Worm (Caenorhabditis elegans): ENCODE data around the gene K09C8.9.

DNA sequence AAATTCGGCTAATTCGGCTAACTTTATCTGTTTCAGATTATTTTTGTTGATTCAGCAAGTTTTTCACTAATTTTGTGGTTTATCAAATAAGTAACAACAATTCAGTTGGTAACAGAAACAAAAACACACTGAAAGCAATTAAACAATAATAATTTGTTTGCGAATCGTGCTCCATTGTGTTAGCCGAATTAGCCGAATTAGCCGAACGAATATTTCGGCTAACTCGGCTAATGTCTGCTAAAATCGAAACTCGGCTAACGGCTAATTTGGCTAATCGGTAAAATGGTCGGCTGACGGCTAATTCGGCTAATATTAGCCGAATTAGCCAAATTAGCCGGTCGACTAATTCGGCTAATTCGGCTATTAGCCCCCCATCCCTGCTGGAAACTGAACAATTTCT, 36.1 kb upstream of the K09C8.9 start:
- no peak for TF ChIP-seq ztf-11 (tag; optimal IDR thresholded peaks at IDR 0.05)
- no peak for TF ChIP-seq nhr-76 (tag; optimal IDR thresholded peaks at IDR 0.05)
- no peak for TF ChIP-seq nhr-12 (tag; optimal IDR thresholded peaks at IDR 0.05)
- no peak for TF ChIP-seq lin-13 (tag; optimal IDR thresholded peaks at IDR 0.05)
- no peak for TF ChIP-seq pha-4 (tag; optimal IDR thresholded peaks at IDR 0.05)
- no peak for TF ChIP-seq mep-1 (tag; optimal IDR thresholded peaks at IDR 0.05)
- TF ChIP-seq lsy-2 (tag; optimal IDR thresholded peaks at IDR 0.05): no peak
- no peak for TF ChIP-seq snpc-4 (tag; optimal IDR thresholded peaks at IDR 0.05)
- TF ChIP-seq hlh-1 (tag; optimal IDR thresholded peaks at IDR 0.05): no peak
- no peak for TF ChIP-seq elt-1 (tag; optimal IDR thresholded peaks at IDR 0.05; ENCODE audit: borderline replicate concordance, insufficient read depth)
- no peak for TF ChIP-seq cnd-1 (tag; optimal IDR thresholded peaks at IDR 0.05)
- TF ChIP-seq unc-39 (tag; optimal IDR thresholded peaks at IDR 0.05): no peak
- no peak for TF ChIP-seq nhr-237 (tag; optimal IDR thresholded peaks at IDR 0.05)

Measured in whole organism, mixed stage, embryonic.